Worm (Caenorhabditis elegans) whole organism, L1 larva: ENCODE data around the gene T07A5.1.
A peak's percentile ranks its signal among the peaks of the same experiment; 100 is the strongest.

ENCODE experiments used
- aly-2 ChIP-seq: fragments of 150-350 bp; optimal IDR thresholded peaks from 2 replicates; lab custom pipeline; 2014; ENCODE audit warnings: missing biosample characterization, missing genetic modification characterization
- blmp-1 ChIP-seq: fragments of 150-350 bp; optimal IDR thresholded peaks from 2 replicates; lab custom pipeline; 2014; ENCODE audit warnings: missing biosample characterization, missing genetic modification characterization
- ceh-82 ChIP-seq, 3 experiments: fragments of 150-350 bp in 1 of 3; sonication (generic microtip) in 2 of 3; optimal IDR thresholded peaks; 2 replicates each; lab custom pipeline; 2014 to 2017; ENCODE audit warnings: missing biosample characterization in 3 of 3, missing genetic modification characterization in 3 of 3
- fkh-10 ChIP-seq: sonication (generic microtip); optimal IDR thresholded peaks from 2 replicates; lab custom pipeline; 2017; ENCODE audit warnings: missing biosample characterization, missing genetic modification reagents, missing genetic modification characterization
- jun-1 ChIP-seq: fragments of 150-350 bp; optimal IDR thresholded peaks from 2 replicates; lab custom pipeline; 2014; ENCODE audit warnings: missing biosample characterization, missing genetic modification reagents, missing genetic modification characterization
- nhr-237 ChIP-seq: fragments of 150-350 bp; optimal IDR thresholded peaks from 2 replicates; lab custom pipeline; 2014; ENCODE audit warnings: missing biosample characterization, missing genetic modification characterization
- nhr-28 ChIP-seq: fragments of 150-350 bp; optimal IDR thresholded peaks from 2 replicates; lab custom pipeline; 2014; ENCODE audit warnings: missing biosample characterization, missing genetic modification characterization
- nhr-77 ChIP-seq: fragments of 150-350 bp; optimal IDR thresholded peaks from 2 replicates; lab custom pipeline; 2014; ENCODE audit warnings: missing biosample characterization, missing genetic modification characterization
- ztf-11 ChIP-seq, 2 experiments: sonication (generic microtip); optimal IDR thresholded peaks; 2 replicates each; lab custom pipeline; 2016 to 2017; ENCODE audit warnings: missing genetic modification characterization in 2 of 2, missing biosample characterization in 1 of 2, missing compliant biosample characterization in 1 of 2
- ztf-4 ChIP-seq: fragments of 150-350 bp; optimal IDR thresholded peaks from 2 replicates; lab custom pipeline; 2014; ENCODE audit warnings: missing biosample characterization, missing genetic modification characterization

ce11 chrIII:10320788-10321187 is 14.8 kb upstream of the T07A5.1 start, which contains the start of gene sas-7:
- TF ChIP-seq ceh-82 (tag; optimal IDR thresholded peaks at IDR 0.05; lab: Kevin White, UChicago) (no peak), nhr-237 (no peak), blmp-1 (tag; lab: Kevin White, UChicago) (peak; percentile 22), nhr-77 (no peak), jun-1 (tag; lab: Kevin White, UChicago) (no peak), ztf-11 (tag; optimal IDR thresholded peaks at IDR 0.05; lab: Kevin White, UChicago) (no peak), fkh-10 (GFP tag; lab: Kevin White, UChicago) (no peak), aly-2 (tag; lab: Kevin White, UChicago) (no peak), nhr-28 (tag; lab: Kevin White, UChicago) (no peak), ztf-4 (no peak)
